Worm (Caenorhabditis elegans): ENCODE data around the gene Y82E9BL.19.

- TF ChIP-seq tbx-37 (GFP tag; conservative IDR thresholded peaks at IDR 0.05) (no peak), ets-7 (tag; optimal IDR thresholded peaks at IDR 0.05) (no peak), flt-1 (GFP tag; IDR thresholded peaks at IDR 0.05) (no peak), scrt-1 (GFP tag; IDR thresholded peaks at IDR 0.05) (no peak), hmbx-1 (tag; optimal IDR thresholded peaks at IDR 0.05) (no peak), ama-1 (optimal IDR thresholded peaks at IDR 0.05) (no peak), F13C5.2 (tag; optimal IDR thresholded peaks at IDR 0.05) (no peak), hnd-1 (tag; optimal IDR thresholded peaks at IDR 0.05) (no peak), sea-1 (GFP tag; conservative IDR thresholded peaks at IDR 0.05) (no peak), B0310.2 (tag; optimal IDR thresholded peaks at IDR 0.05) (no peak), tra-4 (tag; optimal IDR thresholded peaks at IDR 0.05) (no peak)
These were observed at the start of gene Y82E9BL.19 for ce11 chrIII:1331894-1332293.
